Worm (Caenorhabditis elegans) whole organism, L3 larva: ENCODE measurements around the gene sre-42.

ENCODE experiments used
- ceh-28 ChIP-seq: fragments of 150-350 bp; optimal IDR thresholded peaks from 2 replicates; lab custom pipeline; 2014; ENCODE audit warnings: missing biosample characterization, missing genetic modification reagents, missing genetic modification characterization
- ceh-82 ChIP-seq: fragments of 150-350 bp; optimal IDR thresholded peaks from 2 replicates; lab custom pipeline; 2014; ENCODE audit warnings: missing biosample characterization, missing genetic modification characterization
- daf-12 ChIP-seq: fragments of 150-350 bp; optimal IDR thresholded peaks from 2 replicates; lab custom pipeline; 2014; ENCODE audit warnings: missing biosample characterization, missing genetic modification reagents, missing genetic modification characterization
- egl-27 ChIP-seq: sonication (generic microtip); optimal IDR thresholded peaks from 4 replicates; lab custom pipeline; 2017; ENCODE audit warnings: missing biosample characterization, missing genetic modification reagents, missing genetic modification characterization
- egl-5 ChIP-seq: fragments of 150-350 bp; optimal IDR thresholded peaks from 2 replicates; lab custom pipeline; 2017; ENCODE audit warnings: missing biosample characterization, missing genetic modification reagents, missing genetic modification characterization, inconsistent platforms
- fos-1 ChIP-seq: fragments of 150-350 bp; optimal IDR thresholded peaks from 2 replicates; lab custom pipeline; 2014; ENCODE audit warnings: missing biosample characterization, missing genetic modification characterization
- mml-1 ChIP-seq: fragments of 150-350 bp; sonication (generic microtip); optimal IDR thresholded peaks from 3 replicates; lab custom pipeline; 2014; ENCODE audit warnings: missing biosample characterization, missing genetic modification characterization
- nhr-11 ChIP-seq: fragments of 150-350 bp; optimal IDR thresholded peaks from 2 replicates; lab custom pipeline; 2014; ENCODE audit warnings: missing biosample characterization, missing genetic modification characterization
- nhr-12 ChIP-seq: fragments of 150-350 bp; optimal IDR thresholded peaks from 2 replicates; lab custom pipeline; 2014; ENCODE audit warnings: missing biosample characterization, missing genetic modification characterization
- pha-4 ChIP-seq: fragments of 150-350 bp; optimal IDR thresholded peaks from 2 replicates; lab custom pipeline; 2014; ENCODE audit warnings: missing biosample characterization, missing genetic modification reagents, missing genetic modification characterization
- snpc-4 ChIP-seq: fragments of 150-350 bp; optimal IDR thresholded peaks from 2 replicates; lab custom pipeline; 2014; ENCODE audit warnings: missing biosample characterization, missing genetic modification characterization
- zag-1 ChIP-seq: fragments of 150-350 bp; optimal IDR thresholded peaks from 2 replicates; lab custom pipeline; 2014; ENCODE audit warnings: missing biosample characterization, missing genetic modification characterization
- ztf-4 ChIP-seq: fragments of 150-350 bp; optimal IDR thresholded peaks from 2 replicates; lab custom pipeline; 2014; ENCODE audit warnings: missing biosample characterization, missing genetic modification characterization

ce11 chrII:12353816-12354215 lies 32.9 kb downstream of the sre-42 start:
- TF ChIP-seq pha-4 (tag; lab: Kevin White, UChicago) (no peak), daf-12 (no peak), zag-1 (tag; lab: Kevin White, UChicago) (no peak), fos-1 (tag; lab: Kevin White, UChicago) (no peak), egl-5 (tag; lab: Kevin White, UChicago) (no peak), snpc-4 (tag; lab: Kevin White, UChicago) (no peak), nhr-11 (tag; lab: Kevin White, UChicago) (no peak), ztf-4 (no peak), ceh-28 (no peak), egl-27 (tag; lab: Kevin White, UChicago) (no peak), mml-1 (no peak), nhr-12 (tag; lab: Kevin White, UChicago) (no peak), ceh-82 (no peak)
